Worm (Caenorhabditis elegans): ENCODE measurements around the gene lgc-43.

ce11 chrIV:10561605-10562004 is 16.9 kb upstream of the lgc-43 start, which contains the start of gene him-8:
- TF ChIP-seq unc-130 (tag; optimal IDR thresholded peaks at IDR 0.05) (no peak), fkh-10 (GFP tag; optimal IDR thresholded peaks at IDR 0.05) (no peak), elt-3 (tag; optimal IDR thresholded peaks at IDR 0.05) (no peak), ztf-11 (tag; optimal IDR thresholded peaks at IDR 0.05) (no peak), nhr-77 (tag; optimal IDR thresholded peaks at IDR 0.05) (no peak), nhr-84 (tag; optimal IDR thresholded peaks at IDR 0.05) (no peak), unc-62 (GFP tag; optimal IDR thresholded peaks at IDR 0.05) (no peak), tlp-1 (tag; optimal IDR thresholded peaks at IDR 0.05) (no peak), efl-1 (optimal IDR thresholded peaks at IDR 0.05) (no peak), efl-1 (GFP tag; optimal IDR thresholded peaks at IDR 0.05 in 1 of 2) (no peak), nhr-237 (tag; optimal IDR thresholded peaks at IDR 0.05) (no peak), F16B12.6 (tag; optimal IDR thresholded peaks at IDR 0.05) (no peak), xbp-1 (tag; optimal IDR thresholded peaks at IDR 0.05) (no peak)

Measured in whole organism, L1 larva.